Worm (Caenorhabditis elegans) whole organism, late embryonic: ENCODE data around the gene srv-16.

Source experiments
- C08G9.2 ChIP-seq: sonication (generic microtip); optimal IDR thresholded peaks from 2 replicates; lab custom pipeline; 2016; ENCODE audit warnings: mild to moderate bottlenecking, missing genetic modification characterization, moderate library complexity, missing compliant biosample characterization
- C38D4.7 ChIP-seq: fragments of 200-800 bp; sonication (Bioruptor generic); optimal IDR thresholded peaks from 2 replicates; lab custom pipeline; 2018; ENCODE audit warnings: mild to moderate bottlenecking, missing genetic modification characterization, moderate library complexity, missing compliant biosample characterization
- K09A11.1 ChIP-seq: sonication (generic microtip); optimal IDR thresholded peaks from 2 replicates; lab custom pipeline; 2017; ENCODE audit warnings: antibody characterized with exemption, mild to moderate bottlenecking, missing genetic modification characterization, missing compliant biosample characterization; ENCODE audit not compliant: insufficient read depth
- ceh-22 ChIP-seq: sonication (generic microtip); optimal IDR thresholded peaks from 2 replicates; lab custom pipeline; 2017; ENCODE audit warnings: missing biosample characterization, missing genetic modification characterization
- ceh-24 ChIP-seq: sonication (generic microtip); optimal IDR thresholded peaks from 2 replicates; lab custom pipeline; 2016; ENCODE audit warnings: mild to moderate bottlenecking, missing genetic modification characterization, missing compliant biosample characterization
- ceh-34 ChIP-seq: sonication (generic microtip); optimal IDR thresholded peaks from 2 replicates; lab custom pipeline; 2016; ENCODE audit warnings: mild to moderate bottlenecking, missing genetic modification characterization, missing compliant biosample characterization
- ceh-48 ChIP-seq: sonication (generic microtip); optimal IDR thresholded peaks from 2 replicates; lab custom pipeline; 2016; ENCODE audit warnings: missing genetic modification characterization, inconsistent platforms, missing compliant biosample characterization
- ceh-6 ChIP-seq: fragments of 200-800 bp; sonication (Bioruptor generic); optimal IDR thresholded peaks from 2 replicates; lab custom pipeline; 2018; ENCODE audit warnings: mild to moderate bottlenecking, missing genetic modification characterization, missing compliant biosample characterization
- ceh-9 ChIP-seq: sonication (generic microtip); optimal IDR thresholded peaks from 2 replicates; lab custom pipeline; 2016; ENCODE audit warnings: mild to moderate bottlenecking, missing genetic modification characterization, inconsistent platforms, missing compliant biosample characterization
- che-1 ChIP-seq: sonication (generic microtip); optimal IDR thresholded peaks from 2 replicates; lab custom pipeline; 2016; ENCODE audit warnings: mild to moderate bottlenecking, missing genetic modification characterization, missing compliant biosample characterization
- dve-1 ChIP-seq: sonication (generic microtip); optimal IDR thresholded peaks from 2 replicates; lab custom pipeline; 2017; ENCODE audit warnings: antibody characterized with exemption, mild to moderate bottlenecking, missing genetic modification characterization, missing compliant biosample characterization
- elt-2 ChIP-seq: sonication (generic microtip); optimal IDR thresholded peaks from 2 replicates; lab custom pipeline; 2016; ENCODE audit warnings: missing genetic modification reagents, missing genetic modification characterization, missing compliant biosample characterization
- elt-4 ChIP-seq: sonication (generic microtip); optimal IDR thresholded peaks from 2 replicates; lab custom pipeline; 2016; ENCODE audit warnings: missing genetic modification characterization, missing compliant biosample characterization
- fax-1 ChIP-seq: sonication (generic microtip); optimal IDR thresholded peaks from 2 replicates; lab custom pipeline; 2016; ENCODE audit warnings: missing genotype, missing genetic modification characterization, missing compliant biosample characterization
- hlh-13 ChIP-seq: fragments of 200-800 bp; sonication (Bioruptor generic); optimal IDR thresholded peaks from 2 replicates; lab custom pipeline; 2018; ENCODE audit warnings: mild to moderate bottlenecking, missing genetic modification characterization, missing compliant biosample characterization
- hlh-15 ChIP-seq: sonication (generic microtip); optimal IDR thresholded peaks from 2 replicates; lab custom pipeline; 2016; ENCODE audit warnings: missing genetic modification characterization, missing compliant biosample characterization
- hlh-30 ChIP-seq: sonication (generic microtip); optimal IDR thresholded peaks from 2 replicates; lab custom pipeline; 2017; ENCODE audit warnings: antibody characterized with exemption, missing genetic modification characterization, missing compliant biosample characterization; ENCODE audit not compliant: insufficient read depth
- hlh-6 ChIP-seq: sonication (generic microtip); optimal IDR thresholded peaks from 2 replicates; lab custom pipeline; 2016; ENCODE audit warnings: missing genotype, missing genetic modification characterization, missing compliant biosample characterization
- lim-6 ChIP-seq: sonication (generic microtip); optimal IDR thresholded peaks from 2 replicates; lab custom pipeline; 2016; ENCODE audit warnings: missing genetic modification characterization, missing compliant biosample characterization
- madf-2 ChIP-seq: sonication (generic microtip); optimal IDR thresholded peaks from 2 replicates; lab custom pipeline; 2017; ENCODE audit warnings: missing genetic modification characterization, missing compliant biosample characterization
- mec-3 ChIP-seq: sonication (generic microtip); optimal IDR thresholded peaks from 2 replicates; lab custom pipeline; 2016; ENCODE audit warnings: borderline replicate concordance, missing genetic modification characterization, missing compliant biosample characterization
- nfya-1 ChIP-seq: sonication (generic microtip); optimal IDR thresholded peaks from 2 replicates; lab custom pipeline; 2017; ENCODE audit warnings: missing genetic modification characterization, mild to moderate bottlenecking, missing compliant biosample characterization, antibody characterized with exemption, moderate library complexity
- nhr-232 ChIP-seq: sonication (generic microtip); optimal IDR thresholded peaks from 2 replicates; lab custom pipeline; 2016; ENCODE audit warnings: missing genetic modification characterization, missing compliant biosample characterization
- odd-2 ChIP-seq: sonication (generic microtip); optimal IDR thresholded peaks from 2 replicates; lab custom pipeline; 2017; ENCODE audit warnings: antibody characterized with exemption, mild to moderate bottlenecking, missing genetic modification characterization, missing compliant biosample characterization
- pat-9 ChIP-seq: fragments of 200-800 bp; sonication (Bioruptor generic); optimal IDR thresholded peaks from 2 replicates; lab custom pipeline; 2018; ENCODE audit warnings: mild to moderate bottlenecking, missing genetic modification characterization, moderate library complexity, missing compliant biosample characterization
- pqm-1 ChIP-seq: sonication (generic microtip); optimal IDR thresholded peaks from 2 replicates; lab custom pipeline; 2016; ENCODE audit warnings: missing genetic modification characterization, missing compliant biosample characterization
- ref-2 ChIP-seq: sonication (generic microtip); optimal IDR thresholded peaks from 2 replicates; lab custom pipeline; 2016; ENCODE audit warnings: missing genetic modification characterization, missing compliant biosample characterization
- sdc-2 ChIP-seq: sonication (generic microtip); optimal IDR thresholded peaks from 2 replicates; lab custom pipeline; 2016; ENCODE audit warnings: missing genotype, missing genetic modification characterization, missing compliant biosample characterization
- syd-9 ChIP-seq: sonication (generic microtip); optimal IDR thresholded peaks from 2 replicates; lab custom pipeline; 2016; ENCODE audit warnings: mild to moderate bottlenecking, missing genetic modification characterization, moderate library complexity, missing compliant biosample characterization
- tbx-2 ChIP-seq: sonication (generic microtip); optimal IDR thresholded peaks from 2 replicates; lab custom pipeline; 2016; ENCODE audit warnings: missing genetic modification characterization, missing compliant biosample characterization
- tbx-7 ChIP-seq: sonication (generic microtip); optimal IDR thresholded peaks from 2 replicates; lab custom pipeline; 2016; ENCODE audit warnings: missing genotype, missing genetic modification characterization, missing compliant biosample characterization
- unc-3 ChIP-seq, 2 experiments: fragments of 200-800 bp in 1 of 2; sonication (Bioruptor generic) in 1 of 2; sonication (generic microtip) in 1 of 2; conservative IDR thresholded peaks in 1 of 2; optimal IDR thresholded peaks in 1 of 2; 2 replicates each; pipeline versions ENCODE4 v1.3.6 to Lab custom; 2016 to 2022; ENCODE audit warnings: missing compliant biosample characterization in 2 of 2, missing genetic modification characterization in 2 of 2, missing genetic modification reagents in 1 of 2
- unc-86 ChIP-seq: sonication (generic microtip); optimal IDR thresholded peaks from 2 replicates; lab custom pipeline; 2016; ENCODE audit warnings: missing genetic modification characterization, missing compliant biosample characterization
- zip-5 ChIP-seq: sonication (generic microtip); optimal IDR thresholded peaks from 2 replicates; lab custom pipeline; 2016; ENCODE audit warnings: missing genetic modification characterization, missing compliant biosample characterization

srv-16 gene

ce11 chrIV:15938471-15938870 is 4.8 kb upstream of the srv-16 start:
- TF ChIP-seq C08G9.2 (tag; lab: Kevin White, UChicago) (peak; percentile 16), mec-3 (no peak), sdc-2 (tag; lab: Kevin White, UChicago) (peak; percentile 35), hlh-6 (tag; lab: Kevin White, UChicago) (peak; percentile 23), ceh-48 (tag; lab: Kevin White, UChicago) (no peak), ceh-6 (GFP tag; lab: Kevin White, UChicago) (no peak), madf-2 (tag; lab: Kevin White, UChicago) (no peak), hlh-30 (no peak)

ce11 chrIV:15937088-15937487 is 3.4 kb upstream of the srv-16 start:
- TF ChIP-seq lim-6 (tag; lab: Kevin White, UChicago) (no peak), pqm-1 (tag; lab: Kevin White, UChicago) (no peak), zip-5 (tag; lab: Kevin White, UChicago) (no peak), unc-86 (tag; lab: Kevin White, UChicago) (no peak), hlh-6 (tag; lab: Kevin White, UChicago) (no peak)

ce11 chrIV:15931833-15932232 is 1.9 kb downstream of the srv-16 start:
- TF ChIP-seq hlh-30 (peak; percentile 58), pat-9 (tag; lab: Kevin White, UChicago) (peak; percentile 7), ref-2 (no peak), K09A11.1 (tag; lab: Kevin White, UChicago) (peak; percentile 8), che-1 (tag; lab: Kevin White, UChicago) (peak; percentile 11), elt-2 (tag; lab: Kevin White, UChicago) (peak; percentile 51), fax-1 (no peak), ceh-24 (tag; lab: Kevin White, UChicago) (no peak), ceh-34 (tag; lab: Kevin White, UChicago) (peak; percentile 23), syd-9 (peak; percentile 11), hlh-13 (GFP tag; lab: Kevin White, UChicago) (peak; percentile 32), pqm-1 (tag; lab: Kevin White, UChicago) (no peak), ceh-6 (GFP tag; lab: Kevin White, UChicago) (peak; percentile 16)

ce11 chrIV:15931176-15931575 is 2.5 kb downstream of the srv-16 start:
- TF ChIP-seq che-1 (tag; lab: Kevin White, UChicago) (peak; percentile 24), hlh-30 (peak; percentile 64), unc-3 (GFP tag; conservative IDR thresholded peaks at IDR 0.05; lab: Robert Waterston, UW) (no peak), unc-3 (tag; optimal IDR thresholded peaks at IDR 0.05; lab: Kevin White, UChicago) (no peak), C38D4.7 (GFP tag; lab: Kevin White, UChicago) (no peak), nhr-232 (no peak), odd-2 (no peak), ceh-22 (tag; lab: Kevin White, UChicago) (no peak)
- TF ChIP-seq, all 69 proteins: peak for 2

ce11 chrIV:15930694-15931093 is 3.0 kb downstream of the srv-16 start:
- no peak for TF ChIP-seq hlh-30
- no peak for TF ChIP-seq ceh-22 (tag; lab: Kevin White, UChicago)
- no peak for TF ChIP-seq hlh-15
- TF ChIP-seq ceh-24 (tag; lab: Kevin White, UChicago), result no peak
- no peak for TF ChIP-seq nfya-1 (tag; lab: Kevin White, UChicago)
- no peak for TF ChIP-seq zip-5 (tag; lab: Kevin White, UChicago)
- no peak for TF ChIP-seq madf-2 (tag; lab: Kevin White, UChicago)
- TF ChIP-seq, all 69 proteins: peak for 0

ce11 chrIV:15930281-15930680 is 3.4 kb downstream of the srv-16 start, which contains the start of gene Y105C5B.9:
Y105C5B.9 (plus strand) TSS chrIV:15930581.
- TF ChIP-seq fax-1 (no peak), ref-2 (no peak), tbx-7 (tag; lab: Kevin White, UChicago) (no peak), C38D4.7 (GFP tag; lab: Kevin White, UChicago) (no peak), elt-4 (tag; lab: Kevin White, UChicago) (no peak), dve-1 (tag; lab: Kevin White, UChicago) (no peak), pat-9 (tag; lab: Kevin White, UChicago) (no peak), elt-2 (tag; lab: Kevin White, UChicago) (no peak), pqm-1 (tag; lab: Kevin White, UChicago) (no peak), C08G9.2 (tag; lab: Kevin White, UChicago) (no peak), tbx-2 (tag; lab: Kevin White, UChicago) (no peak), ceh-6 (GFP tag; lab: Kevin White, UChicago) (no peak), ceh-9 (no peak)
- TF ChIP-seq, all 69 proteins: peak for 0
